Worm (Caenorhabditis elegans) whole organism, midembryonic: ENCODE data around the gene F36D4.6.

Experiments used
- T22C8.4 ChIP-seq: fragments of 200-800 bp; sonication (Bioruptor generic); IDR thresholded peaks from 2 replicates; pipeline ENCODE4 v1.3.6; 2022; ENCODE audit warnings: missing genetic modification characterization, missing compliant biosample characterization
- cog-1 ChIP-seq: sonication (generic microtip); optimal IDR thresholded peaks from 2 replicates; lab custom pipeline; 2016; ENCODE audit warnings: missing genetic modification characterization, missing compliant biosample characterization
- flt-1 ChIP-seq: fragments of 200-800 bp; sonication (Bioruptor generic); IDR thresholded peaks from 2 replicates; pipeline ENCODE4 v1.3.6; 2022; ENCODE audit warnings: missing genetic modification characterization, missing compliant biosample characterization
- klf-2 ChIP-seq: fragments of 200-800 bp; sonication (Bioruptor generic); conservative IDR thresholded peaks from 2 replicates; pipeline ENCODE4 v1.3.6; 2022; ENCODE audit warnings: missing genetic modification reagents, missing genetic modification characterization, missing compliant biosample characterization
- med-1 ChIP-seq: sonication (generic microtip); optimal IDR thresholded peaks from 2 replicates; lab custom pipeline; 2017; ENCODE audit warnings: missing genetic modification characterization, mild to moderate bottlenecking, missing compliant biosample characterization, antibody characterized with exemption, missing genetic modification reagents; ENCODE audit not compliant: insufficient read depth
- ref-1 ChIP-seq: fragments of 200-800 bp; sonication (Bioruptor generic); conservative IDR thresholded peaks from 2 replicates; pipeline ENCODE4 v1.3.6; 2022; ENCODE audit warnings: missing genetic modification reagents, missing genetic modification characterization, missing compliant biosample characterization
- tab-1 ChIP-seq: fragments of 200-800 bp; sonication (Bioruptor generic); IDR thresholded peaks from 2 replicates; pipeline ENCODE4 v1.3.6; 2022; ENCODE audit warnings: missing genetic modification characterization, missing compliant biosample characterization
- ztf-23 ChIP-seq: fragments of 200-800 bp; sonication (Bioruptor generic); IDR thresholded peaks from 2 replicates; pipeline ENCODE4 v1.3.6; 2022; ENCODE audit warnings: missing genetic modification reagents, missing genetic modification characterization, missing compliant biosample characterization
- ztf-29 ChIP-seq: fragments of 200-800 bp; sonication (Bioruptor generic); IDR thresholded peaks from 2 replicates; pipeline ENCODE4 v1.3.6; 2022; ENCODE audit warnings: missing genetic modification reagents, missing genetic modification characterization, missing compliant biosample characterization

DNA sequence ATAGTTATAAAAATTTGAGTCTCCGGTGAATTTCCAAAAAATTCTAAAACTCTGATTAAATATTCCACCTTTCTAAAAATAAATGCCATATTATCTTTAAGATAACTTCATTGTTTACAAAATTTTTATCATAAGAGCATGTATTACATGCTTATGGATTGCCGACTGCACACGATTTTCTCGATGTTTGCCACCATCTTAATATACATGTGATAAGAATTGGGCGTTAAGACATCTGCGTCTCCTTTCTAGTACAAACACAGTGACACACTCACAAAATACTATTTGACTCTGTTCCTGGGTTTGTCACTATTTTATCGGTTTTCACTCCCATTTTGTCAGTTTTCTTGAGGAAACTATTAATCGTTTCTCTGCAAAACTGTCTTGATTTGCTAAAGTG, 16.1 kb upstream of the F36D4.6 start:
- TF ChIP-seq ref-1 (GFP tag; lab: Robert Waterston, UW) (no peak), ztf-23 (no peak), ztf-29 (GFP tag; lab: Robert Waterston, UW) (no peak), flt-1 (no peak), klf-2 (GFP tag; lab: Robert Waterston, UW) (no peak), med-1 (GFP tag; lab: Kevin White, UChicago) (no peak), T22C8.4 (no peak), cog-1 (tag; lab: Kevin White, UChicago) (no peak), tab-1 (GFP tag; lab: Robert Waterston, UW) (no peak)
